Worm (Caenorhabditis elegans): ENCODE measurements around the gene ncx-1.

The ncx-1 gene

ce11 chrV:20120623-20121165 is at the start of gene ncx-1:
Gene ncx-1, minus strand, starts transcription at chrV:20120673.
- TF ChIP-seq dao-5 (tag; optimal IDR thresholded peaks at IDR 0.05) (no peak), him-1 (tag; optimal IDR thresholded peaks at IDR 0.05) (no peak), W03F9.2 (tag; optimal IDR thresholded peaks at IDR 0.05) (no peak)

DNA sequence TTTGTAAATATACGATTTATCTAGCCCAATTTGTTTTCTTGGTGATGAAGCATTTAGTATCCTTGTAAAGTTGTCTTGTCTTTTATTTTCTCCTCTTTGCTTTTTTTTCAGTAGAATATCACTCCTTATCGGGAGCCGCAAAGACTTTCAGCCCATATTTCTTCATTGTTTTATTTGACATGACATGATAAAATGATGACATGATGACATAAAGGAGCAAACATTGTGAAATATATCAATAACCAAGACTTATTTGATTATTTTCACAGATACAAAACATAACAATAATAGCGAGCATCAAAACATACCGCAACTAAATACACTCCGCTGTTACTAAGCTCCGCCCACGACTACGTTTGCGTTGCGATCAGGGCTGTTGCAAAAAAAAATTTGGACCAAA is 45.3 kb upstream of the ncx-1 start:
- no peak for TF ChIP-seq dao-5 (tag; optimal IDR thresholded peaks at IDR 0.05)
- no peak for TF ChIP-seq W03F9.2 (tag; optimal IDR thresholded peaks at IDR 0.05)
- TF ChIP-seq him-1 (tag; optimal IDR thresholded peaks at IDR 0.05) = no peak

DNA sequence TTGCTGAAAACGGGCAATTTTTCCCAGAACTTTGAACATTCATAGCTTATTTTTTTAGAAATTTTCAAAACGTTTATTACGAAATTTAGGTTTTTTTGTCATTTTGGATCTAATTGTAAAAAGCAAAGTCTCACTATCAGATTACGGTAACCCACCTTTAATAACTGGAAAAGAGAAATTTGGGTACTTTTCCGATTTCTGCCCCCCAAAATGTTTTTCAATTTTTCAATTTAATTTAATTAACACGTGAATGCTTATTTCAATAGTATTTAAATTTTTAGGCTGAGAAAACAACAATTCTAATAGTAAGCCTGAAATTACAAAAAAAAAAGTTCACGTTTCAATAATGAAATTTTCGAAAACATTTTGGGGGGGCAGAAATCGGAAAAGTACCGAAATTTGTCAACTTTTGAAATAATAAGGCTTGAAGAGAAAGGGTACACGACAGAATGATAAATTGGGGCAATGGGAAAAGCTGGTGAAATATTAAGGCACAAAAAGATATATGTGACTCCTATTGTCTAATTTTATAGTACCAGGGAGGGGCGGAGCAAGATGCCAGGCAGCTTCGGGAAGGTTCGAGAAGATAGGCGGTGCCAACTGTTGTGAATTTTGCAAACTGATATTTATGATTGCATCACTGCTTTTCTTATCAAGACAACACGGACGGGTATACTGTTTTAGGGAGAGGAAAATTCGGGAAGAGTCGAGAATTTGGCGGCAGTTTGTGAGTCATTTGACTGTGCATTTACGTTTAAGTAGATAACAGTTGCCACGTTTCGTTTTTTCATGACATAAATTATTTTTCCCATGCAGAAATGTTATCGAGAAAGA is 43.8 kb upstream of the ncx-1 start, which contains the start of gene F19B2.5:
Gene F19B2.5 (minus strand): TSS at position 107 of the 834 bp plus-strand sequence.
- TF ChIP-seq W03F9.2 (tag; optimal IDR thresholded peaks at IDR 0.05) = no peak
- TF ChIP-seq dao-5 (tag; optimal IDR thresholded peaks at IDR 0.05) = no peak
- no peak for TF ChIP-seq him-1 (tag; optimal IDR thresholded peaks at IDR 0.05)

DNA sequence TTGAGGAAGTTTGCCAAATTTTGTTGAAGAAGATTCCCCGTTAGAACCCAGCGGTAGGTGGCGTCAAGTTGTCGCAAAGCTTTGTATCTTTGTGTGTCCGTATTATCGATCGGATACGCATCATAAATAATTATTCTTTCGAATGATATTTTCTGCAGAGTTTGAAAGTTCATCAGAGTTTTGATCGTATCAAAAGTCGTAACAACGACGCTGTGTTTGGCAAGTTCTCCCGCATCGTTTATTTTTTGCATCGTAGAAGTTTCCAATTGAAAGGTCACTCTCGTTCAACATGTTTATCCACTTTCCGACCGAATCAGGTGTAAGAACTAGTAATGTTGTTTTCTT is 42.6 kb upstream of the ncx-1 start:
- no peak for TF ChIP-seq W03F9.2 (tag; optimal IDR thresholded peaks at IDR 0.05)
- TF ChIP-seq him-1 (tag; optimal IDR thresholded peaks at IDR 0.05) = no peak
- TF ChIP-seq dao-5 (tag; optimal IDR thresholded peaks at IDR 0.05) = no peak

DNA sequence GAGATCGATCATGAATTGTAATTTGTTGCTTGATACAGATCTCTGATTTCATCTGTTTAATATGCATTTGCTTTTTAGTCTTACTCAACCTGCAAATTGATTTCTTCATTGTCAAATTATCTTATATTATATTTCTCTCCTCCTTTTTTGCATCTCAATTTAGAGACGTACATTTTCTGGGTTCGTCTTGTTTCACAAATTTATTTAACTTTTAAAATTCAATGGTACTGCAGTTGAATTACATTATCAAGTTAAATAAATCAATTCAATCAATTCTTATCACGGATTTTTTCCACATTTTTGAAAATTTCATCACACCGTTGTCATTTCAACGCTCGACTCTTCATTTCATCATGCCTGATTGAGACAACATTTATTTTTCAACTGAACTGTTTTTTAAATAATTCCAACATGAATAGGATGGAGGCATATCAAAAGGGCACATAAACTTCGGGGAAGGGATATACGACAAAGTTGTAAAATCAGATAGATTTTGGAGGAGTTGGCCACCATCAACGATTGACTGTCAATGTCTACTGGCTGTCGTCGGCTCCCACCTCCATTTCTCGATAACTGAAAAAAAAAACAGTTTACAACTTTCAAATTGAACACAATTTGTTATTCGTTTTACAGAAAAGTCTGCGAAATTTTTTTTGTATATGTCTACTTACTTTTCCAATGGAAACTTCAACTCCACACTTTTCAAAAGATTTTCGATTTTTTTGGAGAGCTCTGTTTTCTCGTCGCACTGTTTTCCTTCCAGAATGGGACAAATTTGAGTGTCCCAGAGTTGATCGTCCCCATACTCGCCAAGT is 42.0 kb upstream of the ncx-1 start:
- no peak for TF ChIP-seq W03F9.2 (tag; optimal IDR thresholded peaks at IDR 0.05)
- TF ChIP-seq dao-5 (tag; optimal IDR thresholded peaks at IDR 0.05) = no peak
- no peak for TF ChIP-seq him-1 (tag; optimal IDR thresholded peaks at IDR 0.05)

ce11 chrV:20161781-20162289 is 41.4 kb upstream of the ncx-1 start:
- TF ChIP-seq him-1 (tag; optimal IDR thresholded peaks at IDR 0.05) (no peak), W03F9.2 (tag; optimal IDR thresholded peaks at IDR 0.05) (no peak), dao-5 (tag; optimal IDR thresholded peaks at IDR 0.05) (no peak)

DNA sequence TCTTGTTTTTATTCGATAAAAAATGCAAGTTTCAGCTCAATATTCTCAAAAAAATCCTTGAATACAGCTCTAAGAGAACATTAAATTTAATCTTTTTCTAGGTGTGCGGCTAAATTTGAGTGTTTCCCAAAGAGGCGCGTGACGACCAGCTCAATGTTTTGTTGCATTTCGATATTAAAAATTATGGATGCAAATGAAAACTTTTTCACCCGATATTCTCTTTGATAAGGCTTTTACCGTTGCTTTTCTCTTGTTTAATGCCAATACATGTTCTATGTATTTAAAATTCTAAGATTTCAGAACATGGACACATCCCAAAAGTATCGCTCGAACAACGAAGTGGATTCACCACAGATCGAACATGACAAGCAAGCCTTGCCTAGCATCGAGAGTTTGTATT is 37.8 kb upstream of the ncx-1 start, which contains the start of gene F19B2.6:
Gene F19B2.6 (plus strand): TSS at position 301 of the 400 bp plus-strand sequence.
- TF ChIP-seq him-1 (tag; optimal IDR thresholded peaks at IDR 0.05) = no peak

- TF ChIP-seq him-1 (tag; optimal IDR thresholded peaks at IDR 0.05) (no peak), dao-5 (tag; optimal IDR thresholded peaks at IDR 0.05) (no peak), W03F9.2 (tag; optimal IDR thresholded peaks at IDR 0.05) (no peak)
These were observed 31.4 kb upstream of the ncx-1 start for ce11 chrV:20151855-20152254.

DNA sequence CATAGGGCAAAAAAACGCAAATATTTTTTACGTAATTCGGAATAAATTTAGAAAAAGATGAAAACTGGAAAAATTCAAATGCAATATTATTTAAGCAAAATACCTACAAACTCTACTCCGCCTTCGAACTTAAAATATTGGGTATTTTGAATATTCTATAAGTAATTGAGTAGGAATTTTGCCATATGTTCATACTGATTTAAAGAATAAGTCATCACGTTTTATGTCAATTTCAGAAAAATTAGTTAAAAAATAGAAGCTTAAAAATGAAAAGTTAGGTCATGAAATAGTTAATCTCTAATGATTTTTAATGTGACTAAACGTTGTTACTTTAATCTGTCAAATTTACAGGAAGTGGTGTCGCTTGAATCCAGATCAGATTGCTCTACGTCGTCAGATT is 31.0 kb upstream of the ncx-1 start, which contains the start of gene F19B2.7:
Gene F19B2.7 (plus strand): TSS at position 301 of the 400 bp plus-strand sequence.
- no peak for TF ChIP-seq dao-5 (tag; optimal IDR thresholded peaks at IDR 0.05)
- TF ChIP-seq him-1 (tag; optimal IDR thresholded peaks at IDR 0.05) = no peak
- no peak for TF ChIP-seq W03F9.2 (tag; optimal IDR thresholded peaks at IDR 0.05)

ce11 chrV:20147662-20148245 is 27.3 kb upstream of the ncx-1 start, which contains the start of gene Y113G7A.13:
Gene Y113G7A.13, plus strand, starts transcription at chrV:20148195.
- TF ChIP-seq dao-5 (tag; optimal IDR thresholded peaks at IDR 0.05) = no peak
- no peak for TF ChIP-seq W03F9.2 (tag; optimal IDR thresholded peaks at IDR 0.05)
- TF ChIP-seq him-1 (tag; optimal IDR thresholded peaks at IDR 0.05) = no peak

DNA sequence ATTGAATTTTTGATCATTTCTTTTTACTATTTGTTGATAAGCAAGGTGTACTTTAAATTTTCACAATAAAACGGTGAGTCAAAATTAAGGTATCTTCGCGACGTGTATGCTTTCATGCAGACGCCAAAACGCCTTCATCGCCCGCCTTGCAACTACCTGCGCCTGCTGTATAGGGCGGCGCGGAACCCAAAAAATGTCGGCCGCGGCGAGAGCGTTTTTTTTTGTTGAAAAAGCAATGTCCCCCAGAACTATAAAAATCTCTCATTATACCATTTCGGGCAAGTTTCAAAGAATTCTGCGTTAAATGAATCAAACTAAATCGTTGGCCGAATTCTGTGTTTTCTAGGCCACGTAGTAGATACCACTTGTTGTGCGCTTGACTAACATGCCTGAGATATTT is 23.2 kb upstream of the ncx-1 start:
- no peak for TF ChIP-seq dao-5 (tag; optimal IDR thresholded peaks at IDR 0.05)
- TF ChIP-seq W03F9.2 (tag; optimal IDR thresholded peaks at IDR 0.05) = no peak

DNA sequence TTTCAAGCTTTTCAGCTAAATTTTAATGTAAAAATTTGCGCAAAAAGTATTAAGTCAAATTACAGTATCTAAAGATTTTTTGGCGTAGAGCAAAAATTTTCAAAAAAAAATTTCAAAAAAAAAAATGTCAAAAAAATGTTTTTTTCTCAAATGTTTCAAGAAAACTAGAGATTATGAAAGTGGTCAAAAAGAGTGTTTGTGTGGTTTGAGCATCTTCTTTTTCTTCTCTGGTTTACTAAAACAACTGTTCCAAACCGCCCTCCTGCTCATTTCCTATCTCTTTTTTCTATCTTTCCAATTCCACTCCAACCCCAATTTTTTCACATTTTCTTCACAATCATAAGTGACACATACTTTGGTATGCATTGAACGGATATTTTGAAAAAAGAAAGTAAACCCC is 21.8 kb upstream of the ncx-1 start, which contains the start of gene Y113G7A.12:
Gene Y113G7A.12 (plus strand): TSS at position 301 of the 400 bp plus-strand sequence.
- no peak for TF ChIP-seq W03F9.2 (tag; optimal IDR thresholded peaks at IDR 0.05)
- no peak for TF ChIP-seq dao-5 (tag; optimal IDR thresholded peaks at IDR 0.05)
- TF ChIP-seq him-1 (tag; optimal IDR thresholded peaks at IDR 0.05) = no peak

ce11 chrV:20138407-20139044 is 18.1 kb upstream of the ncx-1 start, which contains the start of gene Y113G7A.14:
Gene Y113G7A.14, minus strand, starts transcription at chrV:20138457.
- TF ChIP-seq dao-5 (tag; optimal IDR thresholded peaks at IDR 0.05) (no peak), W03F9.2 (tag; optimal IDR thresholded peaks at IDR 0.05) (no peak), him-1 (tag; optimal IDR thresholded peaks at IDR 0.05) (no peak)

All from whole organism, L4/young adult.